Fruit fly (Drosophila melanogaster) whole organism, prepupa: Measurements from ENCODE around the gene mwh.
A peak's percentile ranks its signal among the peaks of the same experiment; 100 is the strongest.

Experiments
- CG1621 ChIP-seq: fragments of 200-800 bp; sonication (Bioruptor generic); optimal IDR thresholded peaks from 3 replicates; lab custom pipeline; 2018; ENCODE audit warnings: missing biosample characterization, mild to moderate bottlenecking, missing genetic modification characterization
- CG6854 ChIP-seq: fragments of 200-800 bp; sonication (Bioruptor generic); optimal IDR thresholded peaks from 2 replicates; lab custom pipeline; 2017; ENCODE audit warnings: missing biosample characterization, mild to moderate bottlenecking, missing genetic modification characterization
- CG7368 ChIP-seq: fragments of 200-800 bp; sonication (Bioruptor generic); optimal IDR thresholded peaks from 3 replicates; lab custom pipeline; 2016; ENCODE audit warnings: missing biosample characterization, missing genetic modification characterization
- Eip93F ChIP-seq: fragments of 200-800 bp; sonication (Bioruptor generic); optimal IDR thresholded peaks from 2 replicates; lab custom pipeline; 2016; ENCODE audit warnings: missing biosample characterization, mild to moderate bottlenecking, missing genetic modification characterization
- Ets96B ChIP-seq: fragments of 200-800 bp; optimal IDR thresholded peaks from 2 replicates; lab custom pipeline; 2019; ENCODE audit warnings: missing biosample characterization, mild to moderate bottlenecking, missing genetic modification characterization, moderate library complexity
- Lpt ChIP-seq: fragments of 200-800 bp; sonication (Bioruptor generic); optimal IDR thresholded peaks from 3 replicates; lab custom pipeline; 2016; ENCODE audit warnings: missing biosample characterization, missing genetic modification characterization
- acj6 ChIP-seq: fragments of 200-800 bp; sonication (Bioruptor generic); optimal IDR thresholded peaks from 3 replicates; lab custom pipeline; 2016; ENCODE audit warnings: missing biosample characterization, missing genetic modification characterization
- dac ChIP-seq: fragments of 200-800 bp; sonication (Bioruptor generic); optimal IDR thresholded peaks from 2 replicates; lab custom pipeline; 2017; ENCODE audit warnings: missing biosample characterization, mild to moderate bottlenecking, missing genetic modification characterization
- svp ChIP-seq: fragments of 200-800 bp; sonication (Bioruptor generic); peaks from one replicate; lab custom pipeline; 2016; ENCODE audit warnings: missing biosample characterization, missing genetic modification characterization

DNA sequence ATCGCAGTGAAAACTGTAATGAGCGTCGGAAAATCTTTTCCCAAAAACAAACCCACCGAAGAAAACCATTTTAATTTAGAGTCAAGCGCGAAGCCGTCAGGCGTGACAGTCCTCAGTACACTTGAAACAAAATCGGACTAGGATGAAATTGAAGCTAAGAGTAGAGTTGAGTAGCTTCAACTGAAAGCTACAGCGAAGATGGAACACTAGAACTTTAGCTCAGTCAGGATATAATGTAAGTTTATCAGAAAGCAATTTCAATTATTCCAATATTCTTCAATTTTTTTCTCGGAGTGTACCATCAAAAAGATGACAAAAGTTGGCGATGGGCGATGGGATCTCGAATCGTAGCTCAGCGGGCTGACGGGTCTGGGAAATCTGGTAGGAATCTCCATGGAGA lies 15.9 kb downstream of the mwh start:
- peak; percentile 10 for TF ChIP-seq svp (GFP tag; lab: Kevin White, UChicago)
- no peak for TF ChIP-seq Ets96B (tag; lab: Kevin White, UChicago)
- no peak for TF ChIP-seq Lpt
- TF ChIP-seq CG7368 (GFP tag; lab: Kevin White, UChicago), result no peak
- no peak for TF ChIP-seq Eip93F (GFP tag; lab: Kevin White, UChicago)
- TF ChIP-seq CG1621 (tag; lab: Kevin White, UChicago), result no peak
- TF ChIP-seq CG6854 (GFP tag; lab: Kevin White, UChicago), result no peak
- peak; percentile 17 for TF ChIP-seq dac (GFP tag; lab: Kevin White, UChicago)
- no peak for TF ChIP-seq acj6 (GFP tag; lab: Kevin White, UChicago)
